Worm (Caenorhabditis elegans): ENCODE data around the gene R11D1.4.

Gene R11D1.4

DNA sequence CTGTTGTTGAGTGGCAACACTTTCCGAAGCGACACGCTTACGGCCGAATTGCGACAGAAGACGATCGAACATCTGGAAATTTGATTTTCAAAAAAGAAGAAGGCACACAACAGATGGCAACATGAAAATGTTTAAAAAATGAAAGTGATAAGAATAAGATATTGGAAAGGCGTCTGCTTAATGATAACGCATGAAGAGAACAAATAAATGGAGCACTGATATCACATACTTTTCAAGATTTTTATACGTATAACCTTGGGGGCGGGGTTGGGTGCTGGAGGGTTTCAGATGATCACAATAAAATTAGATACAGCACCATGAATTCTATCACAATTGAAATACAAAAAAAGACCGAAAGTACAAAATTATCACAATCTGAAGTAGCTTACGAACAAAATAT is 31.0 kb upstream of the R11D1.4 start, which contains the start of gene C15C8.7:
C15C8.7 (minus strand) TSS at position 72 of the 400 bp plus-strand sequence.
- TF ChIP-seq cog-1 (tag; optimal IDR thresholded peaks at IDR 0.05) (no peak), ztf-29 (GFP tag; IDR thresholded peaks at IDR 0.05) (no peak), flt-1 (GFP tag; IDR thresholded peaks at IDR 0.05) (no peak), klf-2 (GFP tag; conservative IDR thresholded peaks at IDR 0.05) (no peak), ref-1 (GFP tag; conservative IDR thresholded peaks at IDR 0.05) (no peak), med-1 (GFP tag; optimal IDR thresholded peaks at IDR 0.05; ENCODE audit: insufficient read depth) (no peak), T22C8.4 (GFP tag; IDR thresholded peaks at IDR 0.05) (no peak), ztf-23 (GFP tag; IDR thresholded peaks at IDR 0.05) (no peak), tab-1 (GFP tag; IDR thresholded peaks at IDR 0.05) (no peak)

DNA sequence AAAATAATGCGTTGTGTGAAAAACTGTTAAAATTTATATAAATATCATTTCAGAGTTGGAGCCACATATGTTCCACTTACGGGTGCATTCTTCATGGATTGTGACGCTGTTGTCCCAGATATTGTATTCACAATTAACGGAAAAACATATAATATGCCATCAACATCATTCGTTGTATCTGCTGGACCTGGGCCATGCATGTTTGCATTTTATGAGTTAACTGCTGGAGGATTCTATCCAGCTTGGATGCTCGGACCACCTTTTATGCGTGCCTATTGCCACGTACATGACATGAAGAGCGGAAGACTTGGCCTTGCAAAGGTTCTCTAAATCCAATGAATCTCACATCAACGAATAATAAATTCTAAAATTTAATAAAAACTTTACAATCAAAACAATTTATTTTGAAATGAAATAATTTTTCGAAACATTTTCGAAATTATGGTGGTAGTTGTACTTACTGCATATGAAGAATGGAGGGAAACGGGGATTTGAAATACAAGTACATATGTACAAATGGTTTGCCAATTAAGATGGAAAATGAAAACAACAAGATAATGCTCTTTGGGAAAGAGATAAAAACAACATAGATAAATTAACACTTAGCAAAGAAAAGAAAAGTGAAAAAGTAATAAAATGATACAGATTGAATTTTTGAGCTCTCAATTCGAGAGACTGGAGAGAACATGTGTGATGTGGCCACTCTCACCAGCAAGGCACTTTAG is 29.9 kb upstream of the R11D1.4 start:
- TF ChIP-seq med-1 (GFP tag; optimal IDR thresholded peaks at IDR 0.05; ENCODE audit: insufficient read depth) (no peak), cog-1 (tag; optimal IDR thresholded peaks at IDR 0.05) (no peak), tab-1 (GFP tag; IDR thresholded peaks at IDR 0.05) (no peak), T22C8.4 (GFP tag; IDR thresholded peaks at IDR 0.05) (no peak), ztf-23 (GFP tag; IDR thresholded peaks at IDR 0.05) (no peak), ztf-29 (GFP tag; IDR thresholded peaks at IDR 0.05) (no peak), flt-1 (GFP tag; IDR thresholded peaks at IDR 0.05) (no peak), ref-1 (GFP tag; conservative IDR thresholded peaks at IDR 0.05) (no peak), klf-2 (GFP tag; conservative IDR thresholded peaks at IDR 0.05) (no peak)

DNA sequence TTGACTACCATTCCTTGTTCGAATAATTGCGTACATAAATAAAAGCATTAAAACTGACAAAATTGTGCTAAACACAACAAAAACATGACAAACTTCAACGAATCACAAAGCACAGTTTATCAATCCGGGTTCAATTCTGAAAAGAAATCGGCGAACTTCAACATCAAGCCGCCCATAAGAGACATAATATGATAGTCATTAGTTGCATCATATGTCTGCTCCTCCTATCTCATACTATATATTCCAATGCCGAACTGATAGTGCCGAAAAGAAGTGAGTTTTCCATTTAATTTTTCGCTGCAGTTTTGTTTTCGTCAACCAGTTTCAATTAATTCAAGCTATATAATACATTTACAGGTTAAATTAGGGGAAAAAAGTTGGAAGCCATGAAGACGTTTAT is 27.7 kb upstream of the R11D1.4 start, which contains the start of gene hrg-7:
hrg-7 (plus strand) TSS at position 358 of the 400 bp plus-strand sequence.
- TF ChIP-seq med-1 (GFP tag; optimal IDR thresholded peaks at IDR 0.05; ENCODE audit: insufficient read depth) (no peak), ztf-29 (GFP tag; IDR thresholded peaks at IDR 0.05) (no peak), tab-1 (GFP tag; IDR thresholded peaks at IDR 0.05) (no peak), ztf-23 (GFP tag; IDR thresholded peaks at IDR 0.05) (no peak), ref-1 (GFP tag; conservative IDR thresholded peaks at IDR 0.05) (no peak), cog-1 (tag; optimal IDR thresholded peaks at IDR 0.05) (no peak), T22C8.4 (GFP tag; IDR thresholded peaks at IDR 0.05) (no peak)

DNA sequence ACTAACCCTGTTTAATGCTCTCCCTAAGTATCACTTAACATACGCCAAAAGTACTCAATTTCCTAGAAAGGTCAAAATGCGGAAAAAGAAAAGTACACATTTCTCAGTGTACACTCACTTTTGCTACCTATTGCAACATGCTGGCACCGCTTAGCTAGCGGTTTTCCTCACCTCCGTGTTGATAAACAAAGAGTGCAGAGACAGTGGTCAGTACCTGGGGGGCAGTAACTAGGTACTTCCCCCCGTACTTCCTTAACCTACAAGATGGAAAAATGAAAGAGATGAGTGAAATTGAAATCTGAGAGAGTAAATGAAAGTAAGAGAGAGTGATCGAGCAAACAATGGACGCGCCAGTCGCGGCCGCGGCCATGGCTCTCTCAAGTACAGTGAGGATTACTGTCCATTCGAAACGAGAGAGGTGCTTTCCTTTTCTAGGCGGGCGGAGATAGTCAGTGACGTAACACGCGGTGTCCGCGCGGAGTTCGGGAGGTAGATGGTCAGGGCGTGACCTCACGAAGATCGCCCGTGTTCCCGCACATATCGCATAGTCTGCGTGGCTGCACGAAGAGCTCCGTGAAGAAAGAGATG is 22.2 kb upstream of the R11D1.4 start, which contains the start of gene cky-1:
cky-1 (plus strand) TSS at position 538 of the 588 bp plus-strand sequence.
- no peak for TF ChIP-seq T22C8.4 (GFP tag; IDR thresholded peaks at IDR 0.05)
- TF ChIP-seq ref-1 (GFP tag; conservative IDR thresholded peaks at IDR 0.05) = no peak
- no peak for TF ChIP-seq ztf-23 (GFP tag; IDR thresholded peaks at IDR 0.05)
- no peak for TF ChIP-seq med-1 (GFP tag; optimal IDR thresholded peaks at IDR 0.05; ENCODE audit: insufficient read depth)
- TF ChIP-seq ztf-29 (GFP tag; IDR thresholded peaks at IDR 0.05) = no peak
- TF ChIP-seq flt-1 (GFP tag; IDR thresholded peaks at IDR 0.05) = no peak
- TF ChIP-seq cog-1 (tag; optimal IDR thresholded peaks at IDR 0.05) = no peak
- TF ChIP-seq tab-1 (GFP tag; IDR thresholded peaks at IDR 0.05) = no peak
- TF ChIP-seq klf-2 (GFP tag; conservative IDR thresholded peaks at IDR 0.05) = no peak

DNA sequence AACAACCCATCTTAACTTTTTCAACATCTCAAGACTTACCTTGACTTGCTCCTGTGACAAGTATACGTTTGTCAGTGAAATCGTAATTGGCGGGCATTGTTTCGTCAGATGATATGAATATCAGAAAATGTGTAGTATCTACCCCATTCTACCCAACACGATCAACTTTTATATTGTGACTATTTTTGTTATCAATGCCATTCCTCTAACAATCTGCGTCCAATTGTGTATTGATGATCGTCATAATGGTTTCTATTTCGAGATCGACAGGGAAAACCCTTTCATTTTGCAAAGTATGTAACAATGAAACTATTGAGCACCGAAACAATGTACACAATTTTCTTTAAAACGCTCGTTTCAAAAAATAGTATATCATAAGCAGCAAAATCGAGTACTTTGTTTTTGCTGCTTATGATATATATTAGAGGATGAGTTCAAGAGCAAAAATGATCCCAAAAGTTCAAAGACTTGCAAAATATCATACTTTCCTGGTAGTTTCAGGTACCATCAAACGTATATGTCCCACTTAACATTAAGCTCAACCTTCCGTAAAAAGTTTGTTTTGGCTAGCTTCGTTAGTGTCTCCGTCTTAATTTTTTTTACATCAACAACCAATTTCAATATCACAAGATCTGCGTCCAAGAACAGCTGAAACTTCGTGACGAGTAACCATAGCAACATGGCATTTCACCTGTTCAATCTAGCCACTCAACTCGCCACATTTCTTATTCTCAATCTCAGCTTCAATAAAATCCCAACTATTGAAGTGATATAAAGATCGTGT is 19.6 kb upstream of the R11D1.4 start, which contains the start of the genes dhs-21 and xbx-9:
dhs-21 (minus strand) TSS at position 181 of the 784 bp plus-strand sequence.
xbx-9 (plus strand) TSS at position 734 of the 784 bp plus-strand sequence.
- TF ChIP-seq cog-1 (tag; optimal IDR thresholded peaks at IDR 0.05) = no peak
- TF ChIP-seq klf-2 (GFP tag; conservative IDR thresholded peaks at IDR 0.05) = no peak
- no peak for TF ChIP-seq med-1 (GFP tag; optimal IDR thresholded peaks at IDR 0.05; ENCODE audit: insufficient read depth)
- no peak for TF ChIP-seq T22C8.4 (GFP tag; IDR thresholded peaks at IDR 0.05)
- no peak for TF ChIP-seq flt-1 (GFP tag; IDR thresholded peaks at IDR 0.05)
- TF ChIP-seq ztf-23 (GFP tag; IDR thresholded peaks at IDR 0.05) = no peak
- TF ChIP-seq ref-1 (GFP tag; conservative IDR thresholded peaks at IDR 0.05) = no peak
- TF ChIP-seq tab-1 (GFP tag; IDR thresholded peaks at IDR 0.05) = no peak
- no peak for TF ChIP-seq ztf-29 (GFP tag; IDR thresholded peaks at IDR 0.05)

DNA sequence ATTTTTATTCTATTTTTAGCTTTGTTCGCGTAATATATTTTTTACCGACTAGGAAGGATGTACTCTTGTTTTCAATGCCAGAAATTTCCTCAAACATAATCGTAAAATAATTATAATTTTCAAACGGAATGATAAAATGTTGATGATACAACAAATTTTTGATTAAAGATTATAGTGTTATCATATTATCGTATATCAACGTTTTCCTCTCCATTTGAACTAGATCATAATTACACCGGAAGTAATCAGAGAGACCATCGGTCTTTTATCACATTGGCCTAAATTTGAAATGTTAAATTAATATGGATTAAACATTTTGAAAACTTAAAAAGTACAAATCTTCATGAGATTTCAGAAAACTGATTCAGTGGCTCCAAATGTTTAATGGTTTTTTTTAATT is 18.7 kb upstream of the R11D1.4 start:
- no peak for TF ChIP-seq cog-1 (tag; optimal IDR thresholded peaks at IDR 0.05)

- TF ChIP-seq flt-1 (GFP tag; IDR thresholded peaks at IDR 0.05) (no peak), ztf-29 (GFP tag; IDR thresholded peaks at IDR 0.05) (no peak), klf-2 (GFP tag; conservative IDR thresholded peaks at IDR 0.05) (no peak), ref-1 (GFP tag; conservative IDR thresholded peaks at IDR 0.05) (no peak), med-1 (GFP tag; optimal IDR thresholded peaks at IDR 0.05; ENCODE audit: insufficient read depth) (no peak), tab-1 (GFP tag; IDR thresholded peaks at IDR 0.05) (no peak), ztf-23 (GFP tag; IDR thresholded peaks at IDR 0.05) (no peak), cog-1 (tag; optimal IDR thresholded peaks at IDR 0.05) (no peak), T22C8.4 (GFP tag; IDR thresholded peaks at IDR 0.05) (no peak)
Observed at ce11 chrV:12729220-12729619, 15.2 kb upstream of the R11D1.4 start, which contains the start of gene R11D1.10. R11D1.10 (plus strand) TSS chrV:12729520.

- TF ChIP-seq cog-1 (tag; optimal IDR thresholded peaks at IDR 0.05) = peak; percentile 60
- TF ChIP-seq ztf-23 (GFP tag; IDR thresholded peaks at IDR 0.05) = peak; percentile 67
- no peak for TF ChIP-seq ztf-29 (GFP tag; IDR thresholded peaks at IDR 0.05)
Observed at ce11 chrV:12728062-12728665, 14.1 kb upstream of the R11D1.4 start, which contains the start of the genes rpl-28 and mrpl-49. rpl-28 (minus strand) TSS chrV:12728112. mrpl-49 (plus strand) TSS chrV:12728631.
